Fruit fly (Drosophila melanogaster) whole organism, embryonic: ENCODE data around the gene CtsF.

Source experiments
- BtbVII ChIP-seq: fragments of 200-800 bp; sonication (Bioruptor generic); optimal IDR thresholded peaks from 3 replicates; lab custom pipeline; 2017; ENCODE audit warnings: missing biosample characterization, mild to moderate bottlenecking, missing genetic modification characterization
- Bteb2 ChIP-seq: fragments of 200-800 bp; sonication (Bioruptor generic); optimal IDR thresholded peaks from 2 replicates; lab custom pipeline; 2016; ENCODE audit warnings: missing biosample characterization, missing genetic modification characterization
- CG10431 ChIP-seq: fragments of 200-800 bp; sonication (Bioruptor generic); optimal IDR thresholded peaks from 3 replicates; lab custom pipeline; 2018; ENCODE audit warnings: missing biosample characterization, mild to moderate bottlenecking, missing genetic modification characterization
- CG12219 ChIP-seq: fragments of 200-800 bp; sonication (Bioruptor generic); optimal IDR thresholded peaks from 3 replicates; lab custom pipeline; 2018; ENCODE audit warnings: missing biosample characterization, mild to moderate bottlenecking, missing genetic modification characterization
- CG12236 ChIP-seq: fragments of 200-800 bp; sonication (Bioruptor generic); optimal IDR thresholded peaks from 2 replicates; lab custom pipeline; 2016; ENCODE audit warnings: missing biosample characterization, missing genetic modification characterization
- CG12391 ChIP-seq: fragments of 200-800 bp; sonication (Bioruptor generic); optimal IDR thresholded peaks from 3 replicates; lab custom pipeline; 2018; ENCODE audit warnings: missing biosample characterization, mild to moderate bottlenecking, missing genetic modification characterization, moderate library complexity
- CG12769 ChIP-seq: fragments of 200-800 bp; sonication (Bioruptor generic); optimal IDR thresholded peaks from 2 replicates; lab custom pipeline; 2019; ENCODE audit warnings: missing biosample characterization, mild to moderate bottlenecking, missing genetic modification characterization, moderate library complexity
- CG15073 ChIP-seq: fragments of 200-800 bp; sonication (Bioruptor generic); optimal IDR thresholded peaks from 2 replicates; lab custom pipeline; 2016; ENCODE audit warnings: missing biosample characterization, missing genetic modification characterization
- CG17361 ChIP-seq: fragments of 200-800 bp; sonication (Bioruptor generic); IDR thresholded peaks from 3 replicates; pipeline ENCODE4 v1.3.6; 2022; ENCODE audit warnings: missing biosample characterization, missing genetic modification characterization
- CG17912 ChIP-seq: fragments of 200-800 bp; sonication (Bioruptor generic); optimal IDR thresholded peaks from 2 replicates; lab custom pipeline; 2018; ENCODE audit warnings: missing biosample characterization, mild to moderate bottlenecking, missing genetic modification characterization
- CG2120 ChIP-seq: fragments of 200-800 bp; sonication (Bioruptor generic); optimal IDR thresholded peaks from 3 replicates; lab custom pipeline; 2016; ENCODE audit warnings: missing biosample characterization, missing genetic modification characterization
- CG3065 ChIP-seq: fragments of 200-800 bp; sonication (Bioruptor generic); optimal IDR thresholded peaks from 2 replicates; lab custom pipeline; 2016; ENCODE audit warnings: missing biosample characterization, missing genetic modification characterization
- CG32772 ChIP-seq: fragments of 200-800 bp; sonication (Bioruptor generic); IDR thresholded peaks from 2 replicates; pipeline ENCODE4 v1.3.6; 2022; ENCODE audit warnings: missing biosample characterization, missing genetic modification characterization
- CG7963 ChIP-seq: fragments of 200-800 bp; sonication (Bioruptor generic); IDR thresholded peaks from 3 replicates; pipeline ENCODE4 v1.3.6; 2022; ENCODE audit warnings: missing biosample characterization, missing genetic modification characterization; ENCODE audit not compliant: partially characterized antibody
- CG8924 ChIP-seq: fragments of 200-800 bp; optimal IDR thresholded peaks from 3 replicates; lab custom pipeline; 2019; ENCODE audit warnings: missing biosample characterization, mild to moderate bottlenecking, missing genetic modification characterization, moderate library complexity
- CoRest ChIP-seq: fragments of 200-800 bp; sonication (Bioruptor generic); optimal IDR thresholded peaks from 3 replicates; lab custom pipeline; 2018; ENCODE audit warnings: missing biosample characterization, mild to moderate bottlenecking, missing genetic modification characterization, moderate library complexity
- D19A ChIP-seq: fragments of 200-800 bp; optimal IDR thresholded peaks from 3 replicates; lab custom pipeline; 2019; ENCODE audit warnings: missing biosample characterization, mild to moderate bottlenecking, missing genetic modification characterization, moderate library complexity
- Fer2 ChIP-seq: fragments of 200-800 bp; sonication (Bioruptor generic); optimal IDR thresholded peaks from 2 replicates; lab custom pipeline; 2018; ENCODE audit warnings: missing biosample characterization, mild to moderate bottlenecking, missing genetic modification characterization, moderate library complexity
- H2.0 ChIP-seq: fragments of 200-800 bp; sonication (Bioruptor generic); IDR thresholded peaks from 2 replicates; pipeline ENCODE4 v1.3.6; 2022; ENCODE audit warnings: missing biosample characterization, missing genetic modification characterization
- HLHmδ ChIP-seq: fragments of 200-800 bp; sonication (Bioruptor generic); optimal IDR thresholded peaks from 2 replicates; lab custom pipeline; 2018; ENCODE audit warnings: missing biosample characterization, mild to moderate bottlenecking, missing genetic modification characterization, moderate library complexity
- Hmr ChIP-seq: fragments of 200-800 bp; sonication (Bioruptor generic); optimal IDR thresholded peaks from 3 replicates; lab custom pipeline; 2017; ENCODE audit warnings: mild to moderate bottlenecking, missing biosample characterization, missing genetic modification reagents, missing genetic modification characterization
- Hmx ChIP-seq: fragments of 200-800 bp; sonication (Bioruptor generic); optimal IDR thresholded peaks from 2 replicates; lab custom pipeline; 2016; ENCODE audit warnings: missing biosample characterization, missing genetic modification characterization
- Hr39 ChIP-seq: fragments of >200 bp; optimal IDR thresholded peaks from 2 replicates; lab custom pipeline; 2017
- Lim3 ChIP-seq: fragments of 200-800 bp; sonication (Bioruptor generic); IDR thresholded peaks from 2 replicates; pipeline ENCODE4 v1.3.6; 2022; ENCODE audit warnings: missing biosample characterization, missing genetic modification characterization
- Lpt ChIP-seq: fragments of >200 bp; optimal IDR thresholded peaks from 2 replicates; lab custom pipeline; 2018; ENCODE audit warnings: missing biosample characterization, missing genetic modification characterization
- MBD-R2 ChIP-seq: fragments of 200-800 bp; sonication (Bioruptor generic); IDR thresholded peaks from 2 replicates; pipeline ENCODE4 v1.3.6; 2022; ENCODE audit warnings: missing biosample characterization, missing genetic modification characterization
- NC2α ChIP-seq: fragments of 200-800 bp; sonication (Bioruptor generic); optimal IDR thresholded peaks from 2 replicates; lab custom pipeline; 2016; ENCODE audit warnings: missing biosample characterization, missing genetic modification characterization
- Opbp ChIP-seq: fragments of 200-800 bp; sonication (Bioruptor generic); IDR thresholded peaks from 3 replicates; pipeline ENCODE4 v1.3.6; 2022; ENCODE audit warnings: missing biosample characterization, missing genetic modification characterization; ENCODE audit not compliant: partially characterized antibody
- PHDP ChIP-seq: fragments of 200-800 bp; sonication (Bioruptor generic); optimal IDR thresholded peaks from 3 replicates; lab custom pipeline; 2018; ENCODE audit warnings: missing biosample characterization, mild to moderate bottlenecking, missing genetic modification characterization, moderate library complexity
- Ptx1 ChIP-seq: fragments of 200-800 bp; sonication (Bioruptor generic); IDR thresholded peaks from 2 replicates; pipeline ENCODE4 v1.3.6; 2022; ENCODE audit warnings: missing biosample characterization, missing genetic modification characterization
- Tbp ChIP-seq: fragments of >200 bp; optimal IDR thresholded peaks from 2 replicates; lab custom pipeline; 2018; ENCODE audit warnings: missing biosample characterization, missing genetic modification characterization
- bbx ChIP-seq: fragments of 200-800 bp; sonication (Bioruptor generic); IDR thresholded peaks from 2 replicates; pipeline ENCODE4 v1.3.6; 2022; ENCODE audit warnings: missing biosample characterization, missing genetic modification characterization; ENCODE audit not compliant: partially characterized antibody
- cad ChIP-seq: fragments of >200 bp; optimal IDR thresholded peaks from 2 replicates; lab custom pipeline; 2017; ENCODE audit warnings: missing biosample characterization, missing genetic modification characterization
- caup ChIP-seq: fragments of 200-800 bp; sonication (Bioruptor generic); optimal IDR thresholded peaks from 3 replicates; lab custom pipeline; 2017; ENCODE audit warnings: missing biosample characterization, mild to moderate bottlenecking, missing genetic modification characterization, moderate library complexity; ENCODE audit not compliant: severe bottlenecking
- chinmo ChIP-seq: fragments of 200-800 bp; sonication (Bioruptor generic); IDR thresholded peaks from 4 replicates; pipeline ENCODE4 v1.3.6; 2022; ENCODE audit warnings: missing biosample characterization, missing genetic modification characterization; ENCODE audit not compliant: partially characterized antibody
- chn ChIP-seq: fragments of 200-800 bp; sonication (Bioruptor generic); optimal IDR thresholded peaks from 2 replicates; lab custom pipeline; 2016; ENCODE audit warnings: missing biosample characterization, missing genetic modification characterization
- danr ChIP-seq: fragments of 200-800 bp; sonication (Bioruptor generic); IDR thresholded peaks from 2 replicates; pipeline ENCODE4 v1.3.6; 2022; ENCODE audit warnings: missing biosample characterization, missing genetic modification characterization
- dati ChIP-seq: fragments of 200-800 bp; sonication (Bioruptor generic); IDR thresholded peaks from 2 replicates; pipeline ENCODE4 v1.3.6; 2022; ENCODE audit warnings: missing biosample characterization, missing genetic modification characterization
- dm ChIP-seq: fragments of 200-800 bp; sonication (Bioruptor generic); optimal IDR thresholded peaks from 3 replicates; lab custom pipeline; 2016; ENCODE audit warnings: missing biosample characterization, missing genetic modification characterization
- en ChIP-seq: fragments of 200-800 bp; sonication (Bioruptor generic); optimal IDR thresholded peaks from 2 replicates; lab custom pipeline; 2016; ENCODE audit warnings: missing biosample characterization, missing genetic modification characterization
- eyg ChIP-seq: fragments of 200-800 bp; sonication (Bioruptor generic); optimal IDR thresholded peaks from 3 replicates; lab custom pipeline; 2016; ENCODE audit warnings: missing biosample characterization, missing genetic modification characterization
- gfzf ChIP-seq: fragments of 200-800 bp; sonication (Bioruptor generic); optimal IDR thresholded peaks from 2 replicates; lab custom pipeline; 2016; ENCODE audit warnings: missing biosample characterization, mild to moderate bottlenecking, missing genetic modification characterization, moderate library complexity
- hbn ChIP-seq: fragments of 200-800 bp; sonication (Bioruptor generic); IDR thresholded peaks from 2 replicates; pipeline ENCODE4 v1.3.6; 2022; ENCODE audit warnings: missing biosample characterization, missing genetic modification characterization; ENCODE audit not compliant: partially characterized antibody
- inv ChIP-seq: fragments of 200-800 bp; sonication (Bioruptor generic); IDR thresholded peaks from 2 replicates; pipeline ENCODE4 v1.3.6; 2022; ENCODE audit warnings: missing biosample characterization, missing genetic modification characterization; ENCODE audit not compliant: partially characterized antibody
- mam ChIP-seq: fragments of 200-800 bp; sonication (Bioruptor generic); optimal IDR thresholded peaks from 3 replicates; lab custom pipeline; 2016; ENCODE audit warnings: missing biosample characterization, missing genetic modification characterization
- otp ChIP-seq: fragments of 200-800 bp; sonication (Bioruptor generic); IDR thresholded peaks from 3 replicates; pipeline ENCODE4, ENCODE4 v1.3.6; 2022; ENCODE audit warnings: missing biosample characterization, missing genetic modification characterization
- peb ChIP-seq: fragments of 200-800 bp; sonication (Bioruptor generic); IDR thresholded peaks from 2 replicates; pipeline ENCODE4 v1.3.6; 2022; ENCODE audit warnings: missing biosample characterization, missing genetic modification characterization
- prd ChIP-seq, 3 experiments: fragments of >200 bp in 2 of 3; fragments of 200-800 bp in 1 of 3; sonication (Bioruptor generic) in 1 of 3; optimal IDR thresholded peaks in 2 of 3; IDR thresholded peaks in 1 of 3; 2 replicates in 2 of 3; 3 replicates in 1 of 3; pipeline versions ENCODE4 v1.3.6 to Lab custom; 2017 to 2022; ENCODE audit warnings: missing biosample characterization in 1 of 3, missing genetic modification characterization in 1 of 3
- rib ChIP-seq: fragments of 200-800 bp; sonication (Bioruptor generic); IDR thresholded peaks from 2 replicates; pipeline ENCODE4 v1.3.6; 2022; ENCODE audit warnings: missing biosample characterization, missing genetic modification characterization
- stc ChIP-seq: fragments of 200-800 bp; sonication (Bioruptor generic); IDR thresholded peaks from 2 replicates; pipeline ENCODE4 v1.3.6; 2022; ENCODE audit warnings: missing biosample characterization, missing genetic modification characterization
- tx ChIP-seq: fragments of 200-800 bp; sonication (Bioruptor generic); optimal IDR thresholded peaks from 2 replicates; lab custom pipeline; 2016; ENCODE audit warnings: missing biosample characterization, missing genetic modification characterization

CtsF gene

DNA sequence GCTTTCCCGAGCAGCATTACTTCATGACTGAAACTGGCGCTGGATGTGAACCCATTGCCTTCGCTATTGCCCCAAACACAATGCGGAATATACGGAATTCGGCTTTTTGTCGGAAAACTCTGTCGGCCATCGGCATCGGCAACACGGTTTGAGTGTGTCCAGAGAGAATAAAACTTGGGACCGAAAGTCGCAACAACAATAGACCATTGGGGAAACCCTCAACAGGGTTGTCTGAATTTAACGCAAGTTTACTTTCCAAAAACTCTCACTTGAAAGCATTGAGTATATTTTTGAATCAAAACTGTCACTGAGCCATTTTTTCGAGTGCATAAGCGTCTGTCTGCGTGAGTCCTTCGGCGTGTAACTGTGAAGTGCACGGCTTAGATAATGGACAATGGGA, 53.2 kb downstream of the CtsF start (continued):
- TF ChIP-seq PHDP (tag; lab: Kevin White, UChicago) (peak; percentile 61), Hmx (GFP tag; lab: Kevin White, UChicago) (no peak), bbx (GFP tag; lab: Robert Waterston, UW) (no peak), chn (peak; percentile 31), eyg (peak; percentile 56), mam (GFP tag; lab: Kevin White, UChicago) (peak; percentile 82), CG17912 (no peak), CG2120 (GFP tag; lab: Kevin White, UChicago) (peak; percentile 88), dati (GFP tag; lab: Robert Waterston, UW) (no peak), Lim3 (GFP tag; lab: Robert Waterston, UW) (no peak), CG10431 (GFP tag; lab: Kevin White, UChicago) (no peak), Fer2 (no peak), CoRest (peak; percentile 48), NC2α (no peak), CG12769 (tag; lab: Kevin White, UChicago) (peak; percentile 87), CG8924 (tag; lab: Kevin White, UChicago) (peak; percentile 56), rib (0 out of 2 replicates have a peak, but pooled peaks have one; percentile 49), Ptx1 (peak; percentile 55; the same call in 1 of the 2 replicates), gfzf (GFP tag; lab: Kevin White, UChicago) (no peak), tx (GFP tag; lab: Kevin White, UChicago) (no peak), otp (GFP tag; lab: Robert Waterston, UW) (no peak; the same call in 2 of the 3 replicates), CG12236 (GFP tag; lab: Kevin White, UChicago) (no peak), CG12219 (GFP tag; lab: Kevin White, UChicago) (peak; percentile 60), MBD-R2 (peak; percentile 17; the same call in 1 of the 2 replicates), BtbVII (GFP tag; lab: Kevin White, UChicago) (peak; percentile 72), H2.0 (0 out of 2 replicates have a peak, but pooled peaks have one; percentile 27), en (GFP tag; lab: Kevin White, UChicago) (no peak), inv (no peak), D19A (peak; percentile 12), HLHmδ (GFP tag; lab: Kevin White, UChicago) (no peak), caup (GFP tag; lab: Kevin White, UChicago) (peak; percentile 68), Hmr (GFP tag; lab: Kevin White, UChicago) (peak; percentile 89), peb (no peak), CG15073 (GFP tag; lab: Kevin White, UChicago) (no peak), CG32772 (GFP tag; lab: Robert Waterston, UW) (peak; percentile 47), stc (GFP tag; lab: Robert Waterston, UW) (peak; percentile 56; the same call in 1 of the 2 replicates), chinmo (GFP tag; lab: Robert Waterston, UW) (no peak), CG3065 (GFP tag; lab: Kevin White, UChicago) (no peak), CG7963 (GFP tag; lab: Robert Waterston, UW) (no peak), Lpt (GFP tag; lab: Kevin White, UChicago) (no peak), Hr39 (lab: Kevin White, UChicago) (no peak), Bteb2 (GFP tag; lab: Kevin White, UChicago) (no peak), Tbp (GFP tag; lab: Kevin White, UChicago) (no peak), Opbp (no peak), cad (GFP tag; lab: Kevin White, UChicago) (no peak), CG12391 (tag; lab: Kevin White, UChicago) (peak; percentile 42), hbn (no peak), danr (GFP tag; lab: Robert Waterston, UW) (no peak), dm (no peak), CG17361 (0 out of 3 replicates have a peak, but pooled peaks have one; percentile 26), prd (optimal IDR thresholded peaks at IDR 0.05; lab: Kevin White, UChicago) (no peak), prd (GFP tag; IDR thresholded peaks at IDR 0.05; lab: Robert Waterston, UW) (peak; percentile 56; the same call in 2 of the 3 replicates)
